Fruit fly (Drosophila melanogaster): ENCODE measurements around the gene Kots.

Kots gene

dm6 chr3R:13983272-13984032, 19.5 kb upstream of the Kots start (continued):
- peak; percentile 86 for TF ChIP-seq CG9817 (tag; optimal IDR thresholded peaks at IDR 0.05)
- no peak; the same call in 1 of the 2 replicates for TF ChIP-seq Gsc (GFP tag; IDR thresholded peaks at IDR 0.05)
- no peak for TF ChIP-seq ham (GFP tag; IDR thresholded peaks at IDR 0.05)
- TF ChIP-seq CG8359 (GFP tag; optimal IDR thresholded peaks at IDR 0.05; ENCODE audit: borderline replicate concordance) = peak; percentile 83
- TF ChIP-seq wek (GFP tag; optimal IDR thresholded peaks at IDR 0.05) = peak; percentile 70
- peak; percentile 87 for TF ChIP-seq CG17328 (GFP tag; IDR thresholded peaks at IDR 0.05)
- TF ChIP-seq CG10267 (tag; optimal IDR thresholded peaks at IDR 0.05) = peak; percentile 87
- TF ChIP-seq CG12299 (tag; optimal IDR thresholded peaks at IDR 0.05) = peak; percentile 87
- peak; percentile 80 for TF ChIP-seq Bdp1 (GFP tag; optimal IDR thresholded peaks at IDR 0.05)
- TF ChIP-seq lab (GFP tag; optimal IDR thresholded peaks at IDR 0.05) = peak; percentile 96
- TF ChIP-seq CG17829 (tag; optimal IDR thresholded peaks at IDR 0.05) = peak; percentile 95
- peak; percentile 90 for TF ChIP-seq CG15479 (GFP tag; optimal IDR thresholded peaks at IDR 0.05)
- peak; percentile 80 for TF ChIP-seq CG13894 (tag; optimal IDR thresholded peaks at IDR 0.05)
- peak; percentile 87 for TF ChIP-seq CrebB (tag; optimal IDR thresholded peaks at IDR 0.05)
- TF ChIP-seq CG9797 (GFP tag; optimal IDR thresholded peaks at IDR 0.05) = peak; percentile 21
- peak; percentile 94 for TF ChIP-seq CG7556 (GFP tag; optimal IDR thresholded peaks at IDR 0.05)
- TF ChIP-seq CG11696 (GFP tag; IDR thresholded peaks at IDR 0.05) = 0 out of 2 replicates have a peak, but pooled peaks have one; percentile 29
- no peak for TF ChIP-seq Doc3 (GFP tag; IDR thresholded peaks at IDR 0.05; ENCODE audit: partially characterized antibody)
- TF ChIP-seq CG7963 (GFP tag; IDR thresholded peaks at IDR 0.05; ENCODE audit: partially characterized antibody) = no peak
- TF ChIP-seq CG1832 (GFP tag; optimal IDR thresholded peaks at IDR 0.05) = peak; percentile 85
- peak; percentile 93 for TF ChIP-seq HLH54F (GFP tag; optimal IDR thresholded peaks at IDR 0.05)
- TF ChIP-seq so (GFP tag; IDR thresholded peaks at IDR 0.05) = peak; percentile 91
- peak; percentile 91 for TF ChIP-seq Blimp-1 (GFP tag; optimal IDR thresholded peaks at IDR 0.05)
- TF ChIP-seq Xrp1 (GFP tag; IDR thresholded peaks at IDR 0.05) = peak; percentile 94
- peak; percentile 84 for TF ChIP-seq Nf-YC (tag; optimal IDR thresholded peaks at IDR 0.05)
- TF ChIP-seq Hey (tag; optimal IDR thresholded peaks at IDR 0.05) = no peak
- TF ChIP-seq fru (optimal IDR thresholded peaks at IDR 0.05) = no peak
- TF ChIP-seq MTF-1 (GFP tag; optimal IDR thresholded peaks at IDR 0.05; ENCODE audit: borderline replicate concordance) = no peak
- TF ChIP-seq Tbp (GFP tag; optimal IDR thresholded peaks at IDR 0.05) = no peak
- TF ChIP-seq sens-2 (GFP tag; IDR thresholded peaks at IDR 0.05) = peak; percentile 78; the same call in 1 of the 2 replicates
- TF ChIP-seq CG10321 (GFP tag; IDR thresholded peaks at IDR 0.05) = peak; percentile 14; the same call in 1 of the 2 replicates
- peak; percentile 85; the same call in 2 of the 3 replicates for TF ChIP-seq CG3726 (GFP tag; IDR thresholded peaks at IDR 0.05)
- TF ChIP-seq CG12942 (GFP tag; optimal IDR thresholded peaks at IDR 0.05) = peak; percentile 93
- peak; percentile 96 for TF ChIP-seq CG7786 (GFP tag; optimal IDR thresholded peaks at IDR 0.05)
- peak; percentile 95 for TF ChIP-seq CG10209 (GFP tag; optimal IDR thresholded peaks at IDR 0.05)
- peak; percentile 34; the same call in 2 of the 3 replicates for TF ChIP-seq sr (GFP tag; IDR thresholded peaks at IDR 0.05)
- TF ChIP-seq salm (tag; optimal IDR thresholded peaks at IDR 0.05) = peak; percentile 83
- peak; percentile 23 for TF ChIP-seq gfzf (GFP tag; optimal IDR thresholded peaks at IDR 0.05)
- TF ChIP-seq chm (GFP tag; IDR thresholded peaks at IDR 0.05) = peak; percentile 93
- peak; percentile 68 for TF ChIP-seq Mad (GFP tag; optimal IDR thresholded peaks at IDR 0.05)
- TF ChIP-seq dmrt11E (tag; optimal IDR thresholded peaks at IDR 0.05) = peak; percentile 87
- peak; percentile 87 for TF ChIP-seq Optix (GFP tag; IDR thresholded peaks at IDR 0.05)
- TF ChIP-seq gcm (GFP tag; optimal IDR thresholded peaks at IDR 0.05) = peak; percentile 93
- TF ChIP-seq kah (GFP tag; optimal IDR thresholded peaks at IDR 0.05) = peak; percentile 63
- peak; percentile 97 for TF ChIP-seq Side (GFP tag; optimal IDR thresholded peaks at IDR 0.05)
- peak; percentile 89 to 91 for TF ChIP-seq bsh (GFP tag; optimal IDR thresholded peaks at IDR 0.05)
- TF ChIP-seq HmgD (GFP tag; optimal IDR thresholded peaks at IDR 0.05) = peak; percentile 94
- peak; percentile 74 for TF ChIP-seq CG5953 (GFP tag; IDR thresholded peaks at IDR 0.05)
